Worm (Caenorhabditis elegans) whole organism, L4 larva: ENCODE measurements around the gene Y54H5A.2.

Source experiments
- F10B5.3 ChIP-seq: sonication (generic microtip); optimal IDR thresholded peaks from 2 replicates; lab custom pipeline; 2016; ENCODE audit warnings: mild to moderate bottlenecking, missing genetic modification characterization, missing compliant biosample characterization
- F44E2.7 ChIP-seq: fragments of 200-800 bp; sonication (Bioruptor generic); IDR thresholded peaks from 2 replicates; pipeline ENCODE4 v2.1.2; 2022; ENCODE audit warnings: missing genetic modification characterization, missing compliant biosample characterization
- T20F7.1 ChIP-seq: fragments of 200-800 bp; sonication (Bioruptor generic); optimal IDR thresholded peaks from 2 replicates; lab custom pipeline; 2018; ENCODE audit warnings: mild to moderate bottlenecking, missing genetic modification characterization, missing compliant biosample characterization
- Y48G9A.11 ChIP-seq: fragments of 200-800 bp; sonication (Bioruptor generic); IDR thresholded peaks from 2 replicates; pipeline ENCODE4 v1.3.6; 2022; ENCODE audit warnings: missing genetic modification reagents, missing genetic modification characterization, missing compliant biosample characterization
- Y75B8A.6 ChIP-seq: fragments of 200-800 bp; sonication (Bioruptor generic); IDR thresholded peaks from 2 replicates; pipeline ENCODE4 v1.3.6; 2022; ENCODE audit warnings: missing genetic modification reagents, missing genetic modification characterization, missing compliant biosample characterization
- ZK337.2 ChIP-seq: fragments of 200-800 bp; sonication (Bioruptor generic); IDR thresholded peaks from 2 replicates; pipeline ENCODE4 v1.3.6; 2022; ENCODE audit warnings: missing genetic modification reagents, missing genetic modification characterization, missing compliant biosample characterization
- ZK546.5 ChIP-seq, 2 experiments: sonication (generic microtip); optimal IDR thresholded peaks; 2 replicates each; lab custom pipeline; 2017; ENCODE audit warnings: missing biosample characterization in 2 of 2, missing genetic modification characterization in 2 of 2
- arid-1 ChIP-seq: fragments of 200-800 bp; sonication (Bioruptor generic); conservative IDR thresholded peaks from 2 replicates; pipeline ENCODE4 v1.3.6; 2022; ENCODE audit warnings: missing genetic modification reagents, missing genetic modification characterization, missing compliant biosample characterization
- ceh-28 ChIP-seq: fragments of 150-350 bp; optimal IDR thresholded peaks from 2 replicates; lab custom pipeline; 2014; ENCODE audit warnings: missing biosample characterization, missing genetic modification reagents, missing genetic modification characterization
- ceh-44 ChIP-seq: fragments of 200-800 bp; sonication (Bioruptor generic); IDR thresholded peaks from 2 replicates; pipeline ENCODE4 v1.3.6; 2022; ENCODE audit warnings: missing genetic modification reagents, missing genetic modification characterization, missing compliant biosample characterization
- dmd-6 ChIP-seq: fragments of 200-800 bp; sonication (Bioruptor generic); IDR thresholded peaks from 2 replicates; pipeline ENCODE4 v1.3.6; 2022; ENCODE audit warnings: missing genetic modification reagents, missing genetic modification characterization, missing compliant biosample characterization
- dmd-8 ChIP-seq: fragments of 200-800 bp; sonication (Bioruptor generic); IDR thresholded peaks from 2 replicates; pipeline ENCODE4 v1.3.6; 2022; ENCODE audit warnings: missing genetic modification characterization, missing compliant biosample characterization
- dpl-1 ChIP-seq: fragments of 150-350 bp; optimal IDR thresholded peaks from 2 replicates; lab custom pipeline; 2014; ENCODE audit warnings: missing biosample characterization, missing genetic modification reagents, missing genetic modification characterization
- duxl-1 ChIP-seq: sonication (generic microtip); optimal IDR thresholded peaks from 2 replicates; lab custom pipeline; 2016; ENCODE audit warnings: mild to moderate bottlenecking, missing genetic modification characterization, moderate library complexity, missing compliant biosample characterization; ENCODE audit not compliant: poor library complexity
- egl-27 ChIP-seq: sonication (generic microtip); optimal IDR thresholded peaks from 3 replicates; lab custom pipeline; 2017; ENCODE audit warnings: missing biosample characterization, missing genetic modification reagents, missing genetic modification characterization
- egl-43 ChIP-seq: fragments of 200-800 bp; sonication (Bioruptor generic); IDR thresholded peaks from 2 replicates; pipeline ENCODE4 v1.3.6; 2022; ENCODE audit warnings: missing genetic modification reagents, missing genetic modification characterization, missing compliant biosample characterization
- gei-8 ChIP-seq: fragments of 200-800 bp; sonication (Bioruptor generic); optimal IDR thresholded peaks from 2 replicates; lab custom pipeline; 2018; ENCODE audit warnings: mild to moderate bottlenecking, missing genetic modification characterization, missing compliant biosample characterization
- hif-1 ChIP-seq, 2 experiments: sonication (generic microtip); optimal IDR thresholded peaks; 2 replicates each; lab custom pipeline; 2016 to 2017; ENCODE audit warnings: missing compliant biosample characterization in 2 of 2, missing genetic modification characterization in 2 of 2, missing genetic modification reagents in 2 of 2, missing genotype in 2 of 2, mild to moderate bottlenecking in 1 of 2
- hlh-30 ChIP-seq: sonication (generic microtip); optimal IDR thresholded peaks from 2 replicates; lab custom pipeline; 2017; ENCODE audit warnings: antibody characterized with exemption, mild to moderate bottlenecking, missing genetic modification characterization, missing compliant biosample characterization; ENCODE audit not compliant: insufficient read depth
- hmg-1.1 ChIP-seq: fragments of 200-800 bp; sonication (Bioruptor generic); IDR thresholded peaks from 2 replicates; pipeline ENCODE4 v1.3.6; 2022; ENCODE audit warnings: missing genetic modification reagents, missing genetic modification characterization, missing compliant biosample characterization
- lin-13 ChIP-seq: fragments of 150-350 bp; optimal IDR thresholded peaks from 2 replicates; lab custom pipeline; 2014; ENCODE audit warnings: missing biosample characterization, missing genetic modification reagents, missing genetic modification characterization
- lin-29 ChIP-seq: fragments of 200-800 bp; sonication (Bioruptor generic); IDR thresholded peaks from 2 replicates; pipeline ENCODE4 v1.3.6; 2022; ENCODE audit warnings: missing genetic modification reagents, missing genetic modification characterization, missing compliant biosample characterization
- madf-9 ChIP-seq: fragments of 200-800 bp; sonication (Bioruptor generic); conservative IDR thresholded peaks from 2 replicates; pipeline ENCODE4 v1.3.6; 2022; ENCODE audit warnings: missing genetic modification reagents, missing genetic modification characterization, missing compliant biosample characterization
- mdl-1 ChIP-seq, 2 experiments: fragments of 150-350 bp in 1 of 2; sonication (generic microtip) in 1 of 2; optimal IDR thresholded peaks; 2 replicates each; lab custom pipeline; 2014 to 2017; ENCODE audit warnings: missing biosample characterization in 2 of 2, missing genetic modification characterization in 2 of 2
- nhr-102 ChIP-seq: sonication (generic microtip); optimal IDR thresholded peaks from 2 replicates; lab custom pipeline; 2016; ENCODE audit warnings: mild to moderate bottlenecking, missing genetic modification characterization, moderate library complexity, missing compliant biosample characterization
- nhr-41 ChIP-seq: fragments of 200-800 bp; sonication (Bioruptor generic); IDR thresholded peaks from 2 replicates; pipeline ENCODE4 v1.3.6; 2022; ENCODE audit warnings: missing genetic modification reagents, missing genetic modification characterization, missing compliant biosample characterization
- nhr-6 ChIP-seq: fragments of 150-350 bp; optimal IDR thresholded peaks from 2 replicates; lab custom pipeline; 2014; ENCODE audit warnings: missing biosample characterization, missing genetic modification characterization
- pha-4 ChIP-seq, 2 experiments: fragments of 150-350 bp in 1 of 2; fragments of 200-800 bp in 1 of 2; sonication (Bioruptor generic) in 1 of 2; IDR thresholded peaks in 1 of 2; optimal IDR thresholded peaks in 1 of 2; 2 replicates each; pipeline versions ENCODE4 v1.3.6 to Lab custom; 2014 to 2022; ENCODE audit warnings: missing genetic modification characterization in 2 of 2, missing genetic modification reagents in 2 of 2, missing biosample characterization in 1 of 2, missing compliant biosample characterization in 1 of 2
- php-3 ChIP-seq: fragments of 200-800 bp; sonication (Bioruptor generic); IDR thresholded peaks from 2 replicates; pipeline ENCODE4 v1.3.6; 2022; ENCODE audit warnings: missing genetic modification reagents, missing genetic modification characterization, missing compliant biosample characterization
- sdz-12 ChIP-seq: fragments of 200-800 bp; sonication (Bioruptor generic); optimal IDR thresholded peaks from 2 replicates; lab custom pipeline; 2018; ENCODE audit warnings: mild to moderate bottlenecking, missing genetic modification characterization, missing compliant biosample characterization
- skn-1 ChIP-seq: fragments of 150-350 bp; optimal IDR thresholded peaks from 2 replicates; lab custom pipeline; 2014; ENCODE audit warnings: missing biosample characterization, missing genetic modification characterization
- spr-1 ChIP-seq: sonication (generic microtip); optimal IDR thresholded peaks from 2 replicates; lab custom pipeline; 2016; ENCODE audit warnings: mild to moderate bottlenecking, missing genetic modification characterization, missing compliant biosample characterization
- unc-39 ChIP-seq: sonication (generic microtip); optimal IDR thresholded peaks from 2 replicates; lab custom pipeline; 2017; ENCODE audit warnings: missing biosample characterization, missing genetic modification characterization
- zag-1 ChIP-seq: fragments of 150-350 bp; optimal IDR thresholded peaks from 2 replicates; lab custom pipeline; 2014; ENCODE audit warnings: missing biosample characterization, missing genetic modification characterization
- zip-2 ChIP-seq: fragments of 150-350 bp; optimal IDR thresholded peaks from 2 replicates; lab custom pipeline; 2014; ENCODE audit warnings: missing biosample characterization, missing genetic modification characterization

Gene Y54H5A.2

ce11 chrIII:5188426-5188825 is 39.0 kb upstream of the Y54H5A.2 start, which contains the start of gene K10D2.8:
TSS of gene K10D2.8 (plus strand) at chrIII:5188726.
- no peak for TF ChIP-seq ZK337.2 (GFP tag; lab: Robert Waterston, UW)
- no peak for TF ChIP-seq hif-1 (tag; optimal IDR thresholded peaks at IDR 0.05; lab: Kevin White, UChicago)
- TF ChIP-seq ZK546.5 (tag; optimal IDR thresholded peaks at IDR 0.05; lab: Kevin White, UChicago): no peak
- TF ChIP-seq zag-1 (tag; lab: Kevin White, UChicago): no peak
- TF ChIP-seq ceh-44 (GFP tag; lab: Robert Waterston, UW): no peak
- TF ChIP-seq skn-1 (tag; lab: Kevin White, UChicago): no peak
- TF ChIP-seq duxl-1: no peak
- no peak for TF ChIP-seq arid-1 (GFP tag; lab: Robert Waterston, UW)
- no peak for TF ChIP-seq lin-29 (GFP tag; lab: Robert Waterston, UW)
- no peak for TF ChIP-seq nhr-102 (tag; lab: Kevin White, UChicago)
- no peak for TF ChIP-seq egl-43 (GFP tag; lab: Robert Waterston, UW)

ce11 chrIII:5185620-5186019 is 36.2 kb upstream of the Y54H5A.2 start, which contains the start of gene pup-2:
TSS of gene pup-2 (plus strand) at chrIII:5185920.
- TF ChIP-seq unc-39 (tag; lab: Kevin White, UChicago): no peak
- TF ChIP-seq Y75B8A.6 (GFP tag; lab: Robert Waterston, UW): no peak
- no peak for TF ChIP-seq F10B5.3 (tag; lab: Kevin White, UChicago)
- no peak for TF ChIP-seq skn-1 (tag; lab: Kevin White, UChicago)
- TF ChIP-seq Y48G9A.11 (GFP tag; lab: Robert Waterston, UW): no peak
- no peak for TF ChIP-seq egl-27
- TF ChIP-seq lin-29 (GFP tag; lab: Robert Waterston, UW): no peak
- no peak for TF ChIP-seq dpl-1 (GFP tag; lab: Kevin White, UChicago)
- no peak for TF ChIP-seq nhr-6
- no peak for TF ChIP-seq hlh-30
- TF ChIP-seq sdz-12 (GFP tag; lab: Kevin White, UChicago): no peak
- no peak for TF ChIP-seq nhr-41 (GFP tag; lab: Robert Waterston, UW)
- no peak for TF ChIP-seq madf-9 (GFP tag; lab: Robert Waterston, UW)
- TF ChIP-seq zip-2 (tag; lab: Kevin White, UChicago): no peak
- TF ChIP-seq lin-13 (GFP tag; lab: Kevin White, UChicago): no peak
- TF ChIP-seq F44E2.7 (GFP tag; lab: Robert Waterston, UW): no peak

- TF ChIP-seq mdl-1 (tag; optimal IDR thresholded peaks at IDR 0.05; lab: Kevin White, UChicago) (peak in 1 of 2 experiments; percentile 5), dmd-6 (GFP tag; lab: Robert Waterston, UW) (no peak), php-3 (GFP tag; lab: Robert Waterston, UW) (no peak), hlh-30 (peak; percentile 11), spr-1 (no peak), T20F7.1 (GFP tag; lab: Kevin White, UChicago) (no peak), pha-4 (GFP tag; IDR thresholded peaks at IDR 0.05; lab: Robert Waterston, UW) (no peak), pha-4 (tag; optimal IDR thresholded peaks at IDR 0.05; lab: Kevin White, UChicago) (no peak), hmg-1.1 (GFP tag; lab: Robert Waterston, UW) (0 out of 2 replicates have a peak, but pooled peaks have one; percentile 20), ceh-28 (tag; lab: Kevin White, UChicago) (no peak), dmd-8 (GFP tag; lab: Robert Waterston, UW) (no peak), lin-13 (GFP tag; lab: Kevin White, UChicago) (no peak), lin-29 (GFP tag; lab: Robert Waterston, UW) (no peak), gei-8 (GFP tag; lab: Kevin White, UChicago) (no peak)
Observed at ce11 chrIII:5183372-5183771, 34.0 kb upstream of the Y54H5A.2 start.
